Fruit fly (Drosophila melanogaster): Measurements from ENCODE around the gene topi.

DNA sequence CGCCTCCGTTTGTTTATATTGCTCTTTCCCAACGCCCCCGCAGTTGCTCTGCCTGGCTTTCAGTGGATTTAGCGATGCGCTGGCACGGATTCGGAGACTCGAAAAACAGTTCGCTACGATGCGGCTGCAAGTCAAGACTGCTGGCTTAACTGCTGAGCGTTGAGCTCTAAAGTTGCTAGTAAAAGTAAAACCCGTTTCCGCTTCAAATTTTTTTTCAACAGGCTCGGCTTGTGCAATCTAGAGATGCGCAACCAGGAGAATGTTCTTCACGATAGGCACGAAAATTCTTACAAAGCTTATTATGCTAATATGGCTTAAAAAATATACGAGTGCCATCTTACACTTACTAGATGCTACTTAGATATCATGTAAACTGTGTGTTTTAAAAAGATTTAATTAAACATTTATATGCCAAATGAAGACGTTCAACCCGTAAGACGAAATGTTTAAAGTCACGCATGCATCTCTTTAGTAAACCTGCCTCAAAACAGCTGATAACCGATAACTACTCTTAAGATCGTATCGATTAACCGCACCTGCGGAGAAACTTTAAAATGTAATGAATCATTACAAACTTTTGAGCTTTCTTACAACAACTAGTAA lies 27.5 kb upstream of the topi start, which contains the start of gene CG12948:
- no peak for TF ChIP-seq CG8478 (optimal IDR thresholded peaks at IDR 0.05)
- TF ChIP-seq pan (optimal IDR thresholded peaks at IDR 0.05): no peak
- no peak for TF ChIP-seq usp (GFP tag; optimal IDR thresholded peaks at IDR 0.05)
